Fruit fly (Drosophila melanogaster): ENCODE data around the gene CG3719.
A peak's percentile ranks its signal among the peaks of the same experiment; 100 is the strongest.

The CG3719 gene

dm6 chrX:1349255-1349654 lies 31.0 kb downstream of the CG3719 start, which contains the start of gene MTPAP (continued):
- TF ChIP-seq CG32772 (GFP tag; IDR thresholded peaks at IDR 0.05) (no peak), dpn (GFP tag; optimal IDR thresholded peaks at IDR 0.05) (peak in 1 of 2 experiments; percentile 39), schlank (tag; optimal IDR thresholded peaks at IDR 0.05) (no peak), CG12744 (GFP tag; optimal IDR thresholded peaks at IDR 0.05) (no peak), sc (optimal IDR thresholded peaks at IDR 0.05) (no peak), sc (GFP tag; optimal IDR thresholded peaks at IDR 0.05) (no peak), Atf3 (GFP tag; optimal IDR thresholded peaks at IDR 0.05) (no peak), CG9727 (GFP tag; optimal IDR thresholded peaks at IDR 0.05) (no peak), sim (GFP tag; IDR thresholded peaks at IDR 0.05) (no peak), CG6175 (GFP tag; IDR thresholded peaks at IDR 0.05) (no peak), CG32767 (GFP tag; IDR thresholded peaks at IDR 0.05) (no peak), CG9797 (GFP tag; optimal IDR thresholded peaks at IDR 0.05) (peak; percentile 7), PHDP (tag; optimal IDR thresholded peaks at IDR 0.05) (no peak), HLHmδ (GFP tag; optimal IDR thresholded peaks at IDR 0.05) (no peak), ash1 (GFP tag; optimal IDR thresholded peaks at IDR 0.05) (no peak), hbn (GFP tag; IDR thresholded peaks at IDR 0.05; ENCODE audit: partially characterized antibody) (peak; percentile 52; the same call in 1 of the 2 replicates), pnt (GFP tag; optimal IDR thresholded peaks at IDR 0.05) (no peak), phol (tag; optimal IDR thresholded peaks at IDR 0.05) (peak; percentile 44), pb (GFP tag; optimal IDR thresholded peaks at IDR 0.05) (peak; percentile 2), CG13894 (tag; optimal IDR thresholded peaks at IDR 0.05) (no peak), crc (GFP tag; optimal IDR thresholded peaks at IDR 0.05) (no peak), Hr3 (GFP tag; optimal IDR thresholded peaks at IDR 0.05) (no peak), eve (GFP tag; optimal IDR thresholded peaks at IDR 0.05) (no peak), HmgD (GFP tag; optimal IDR thresholded peaks at IDR 0.05) (no peak), CG10209 (GFP tag; optimal IDR thresholded peaks at IDR 0.05) (no peak), Pdp1 (GFP tag; optimal IDR thresholded peaks at IDR 0.05) (peak in 1 of 2 experiments; percentile 0), CG15479 (GFP tag; optimal IDR thresholded peaks at IDR 0.05) (no peak), ATbp (GFP tag; optimal IDR thresholded peaks at IDR 0.05) (no peak), mam (GFP tag; optimal IDR thresholded peaks at IDR 0.05) (peak; percentile 13), cwo (GFP tag; optimal IDR thresholded peaks at IDR 0.05) (no peak), CG16863 (GFP tag; optimal IDR thresholded peaks at IDR 0.05) (no peak), CG17359 (tag; optimal IDR thresholded peaks at IDR 0.05) (no peak), CG10267 (tag; optimal IDR thresholded peaks at IDR 0.05) (peak; percentile 27), tap (tag; optimal IDR thresholded peaks at IDR 0.05) (no peak), psq (GFP tag; optimal IDR thresholded peaks at IDR 0.05) (no peak), CG10979 (tag; optimal IDR thresholded peaks at IDR 0.05) (peak; percentile 16), CG17385 (GFP tag; optimal IDR thresholded peaks at IDR 0.05) (no peak), CkIIα-i1 (GFP tag; IDR thresholded peaks at IDR 0.05) (no peak), Eip74EF (GFP tag; optimal IDR thresholded peaks at IDR 0.05) (no peak), CG1832 (GFP tag; optimal IDR thresholded peaks at IDR 0.05) (no peak), CG6813 (GFP tag; optimal IDR thresholded peaks at IDR 0.05) (no peak), HHEX (GFP tag; optimal IDR thresholded peaks at IDR 0.05) (no peak), ssp (GFP tag; IDR thresholded peaks at IDR 0.05) (no peak), nerfin-1 (tag; optimal IDR thresholded peaks at IDR 0.05) (no peak), CG31388 (GFP tag; optimal IDR thresholded peaks at IDR 0.05) (no peak)

Data from whole organism, embryonic.